Fruit fly (Drosophila melanogaster) whole organism, embryonic: ENCODE results near the gene da.
A peak's percentile ranks its signal among the peaks of the same experiment; 100 is the strongest.

Experiments
- CG10654 ChIP-seq: fragments of 200-800 bp; sonication (Bioruptor generic); optimal IDR thresholded peaks from 2 replicates; lab custom pipeline; 2016; ENCODE audit warnings: missing biosample characterization, missing genetic modification characterization
- CG11560 ChIP-seq: fragments of 200-800 bp; sonication (Bioruptor generic); IDR thresholded peaks from 3 replicates; pipeline ENCODE4 v1.3.6; 2022; ENCODE audit warnings: missing biosample characterization, missing genetic modification characterization
- CG12219 ChIP-seq: fragments of 200-800 bp; sonication (Bioruptor generic); optimal IDR thresholded peaks from 3 replicates; lab custom pipeline; 2018; ENCODE audit warnings: missing biosample characterization, mild to moderate bottlenecking, missing genetic modification characterization
- CG14050 ChIP-seq: fragments of 200-800 bp; sonication (Bioruptor generic); IDR thresholded peaks from 3 replicates; pipeline ENCODE4 v1.3.6; 2022; ENCODE audit warnings: missing biosample characterization, missing genetic modification characterization
- CG15696 ChIP-seq: fragments of 200-800 bp; sonication (Bioruptor generic); optimal IDR thresholded peaks from 2 replicates; lab custom pipeline; 2019; ENCODE audit warnings: missing biosample characterization, mild to moderate bottlenecking, missing genetic modification characterization, moderate library complexity
- CG1602 ChIP-seq: fragments of 200-800 bp; sonication (Bioruptor generic); optimal IDR thresholded peaks from 3 replicates; lab custom pipeline; 2016; ENCODE audit warnings: missing biosample characterization, missing genetic modification characterization
- CG16815 ChIP-seq: fragments of 200-800 bp; sonication (Bioruptor generic); optimal IDR thresholded peaks from 3 replicates; lab custom pipeline; 2017; ENCODE audit warnings: missing biosample characterization, mild to moderate bottlenecking, missing genetic modification characterization
- CG17359 ChIP-seq: fragments of 200-800 bp; sonication (Bioruptor generic); optimal IDR thresholded peaks from 3 replicates; lab custom pipeline; 2018; ENCODE audit warnings: missing biosample characterization, mild to moderate bottlenecking, missing genetic modification characterization, moderate library complexity
- CG17361 ChIP-seq: fragments of 200-800 bp; sonication (Bioruptor generic); IDR thresholded peaks from 3 replicates; pipeline ENCODE4 v1.3.6; 2022; ENCODE audit warnings: missing biosample characterization, missing genetic modification characterization
- CG17912 ChIP-seq: fragments of 200-800 bp; sonication (Bioruptor generic); optimal IDR thresholded peaks from 2 replicates; lab custom pipeline; 2018; ENCODE audit warnings: missing biosample characterization, mild to moderate bottlenecking, missing genetic modification characterization
- CG18476 ChIP-seq: fragments of 200-800 bp; sonication (Bioruptor generic); optimal IDR thresholded peaks from 2 replicates; lab custom pipeline; 2016; ENCODE audit warnings: missing biosample characterization, mild to moderate bottlenecking, missing genetic modification characterization
- CG18764 ChIP-seq: fragments of 200-800 bp; sonication (Bioruptor generic); optimal IDR thresholded peaks from 3 replicates; lab custom pipeline; 2016; ENCODE audit warnings: missing biosample characterization, missing genetic modification characterization
- CG3163 ChIP-seq: fragments of 200-800 bp; sonication (Bioruptor generic); optimal IDR thresholded peaks from 3 replicates; lab custom pipeline; 2016; ENCODE audit warnings: missing biosample characterization, missing genetic modification characterization
- CG3281 ChIP-seq: fragments of 200-800 bp; sonication (Bioruptor generic); optimal IDR thresholded peaks from 3 replicates; lab custom pipeline; 2017; ENCODE audit warnings: missing biosample characterization, mild to moderate bottlenecking, missing genetic modification characterization
- CG4854 ChIP-seq: fragments of 200-800 bp; sonication (Bioruptor generic); optimal IDR thresholded peaks from 2 replicates; lab custom pipeline; 2016; ENCODE audit warnings: missing biosample characterization, missing genetic modification characterization, inconsistent platforms
- CG8359 ChIP-seq: fragments of 200-800 bp; sonication (Bioruptor generic); optimal IDR thresholded peaks from 2 replicates; lab custom pipeline; 2017; ENCODE audit warnings: missing biosample characterization, mild to moderate bottlenecking, missing genetic modification characterization, borderline replicate concordance
- CG8944 ChIP-seq: fragments of 200-800 bp; sonication (Bioruptor generic); optimal IDR thresholded peaks from 3 replicates; lab custom pipeline; 2016; ENCODE audit warnings: missing biosample characterization, missing genetic modification characterization
- CHES-1-like ChIP-seq: fragments of 200-800 bp; sonication (Bioruptor generic); optimal IDR thresholded peaks from 2 replicates; lab custom pipeline; 2016; ENCODE audit warnings: missing biosample characterization, missing genetic modification characterization
- CTCF ChIP-seq: fragments of 200-800 bp; sonication (Bioruptor generic); optimal IDR thresholded peaks from 2 replicates; lab custom pipeline; 2017; ENCODE audit warnings: missing biosample characterization, mild to moderate bottlenecking, missing genetic modification characterization, moderate library complexity
- CkIIα-i1 ChIP-seq: fragments of 200-800 bp; sonication (Bioruptor generic); IDR thresholded peaks from 2 replicates; pipeline ENCODE4 v1.3.6; 2022; ENCODE audit warnings: missing biosample characterization, missing genetic modification characterization
- D19B ChIP-seq: fragments of 200-800 bp; sonication (Bioruptor generic); optimal IDR thresholded peaks from 2 replicates; lab custom pipeline; 2017; ENCODE audit warnings: missing biosample characterization, mild to moderate bottlenecking, missing genetic modification characterization
- Drgx ChIP-seq: fragments of 200-800 bp; sonication (Bioruptor generic); IDR thresholded peaks from 2 replicates; pipeline ENCODE4 v1.3.6; 2022; ENCODE audit warnings: missing biosample characterization, missing genetic modification characterization
- Ets65A ChIP-seq: fragments of 200-800 bp; sonication (Bioruptor generic); peaks from one replicate; lab custom pipeline; 2016; ENCODE audit warnings: missing biosample characterization, missing genetic modification characterization
- Jarid2 ChIP-seq: fragments of 200-800 bp; sonication (Bioruptor generic); optimal IDR thresholded peaks from 3 replicates; lab custom pipeline; 2017; ENCODE audit warnings: mild to moderate bottlenecking, missing biosample characterization, missing genetic modification reagents, missing genetic modification characterization
- MESR4 ChIP-seq: fragments of 200-800 bp; sonication (Bioruptor generic); optimal IDR thresholded peaks from 2 replicates; lab custom pipeline; 2018; ENCODE audit warnings: missing biosample characterization, mild to moderate bottlenecking, missing genetic modification characterization, moderate library complexity
- Med ChIP-seq: fragments of 200-800 bp; sonication (Bioruptor generic); peaks from one replicate; lab custom pipeline; 2016; ENCODE audit warnings: missing biosample characterization, missing genetic modification characterization, mild to moderate bottlenecking, inconsistent platforms, moderate library complexity
- Meics ChIP-seq: fragments of 200-800 bp; sonication (Bioruptor generic); optimal IDR thresholded peaks from 2 replicates; lab custom pipeline; 2017; ENCODE audit warnings: missing biosample characterization, mild to moderate bottlenecking, missing genetic modification characterization
- Mrtf ChIP-seq: fragments of 200-800 bp; sonication (Bioruptor generic); IDR thresholded peaks from 3 replicates; pipeline ENCODE4 v1.3.6; 2022; ENCODE audit warnings: missing biosample characterization, missing genetic modification characterization
- NC2β ChIP-seq: fragments of 200-800 bp; sonication (Bioruptor generic); optimal IDR thresholded peaks from 2 replicates; lab custom pipeline; 2016; ENCODE audit warnings: missing biosample characterization, missing genetic modification characterization
- Ssrp ChIP-seq: fragments of 200-800 bp; sonication (Bioruptor generic); optimal IDR thresholded peaks from 2 replicates; lab custom pipeline; 2018; ENCODE audit warnings: missing biosample characterization, mild to moderate bottlenecking, missing genetic modification characterization, moderate library complexity
- Usf ChIP-seq: fragments of 200-800 bp; sonication (Bioruptor generic); optimal IDR thresholded peaks from 2 replicates; lab custom pipeline; 2017; ENCODE audit warnings: missing genotype, missing biosample characterization, missing genetic modification characterization
- Xrp1 ChIP-seq: fragments of 200-800 bp; sonication (Bioruptor generic); IDR thresholded peaks from 2 replicates; pipeline ENCODE4 v1.3.6; 2022; ENCODE audit warnings: missing biosample characterization, missing genetic modification characterization
- ap ChIP-seq: fragments of 200-800 bp; sonication (Bioruptor generic); IDR thresholded peaks from 2 replicates; pipeline ENCODE4 v1.3.6; 2022; ENCODE audit warnings: missing biosample characterization, missing genetic modification characterization
- bsh ChIP-seq, 2 experiments: fragments of 200-800 bp; sonication (Bioruptor generic); optimal IDR thresholded peaks; 2 replicates each; lab custom pipeline; 2017 to 2018; ENCODE audit warnings: mild to moderate bottlenecking in 2 of 2, missing biosample characterization in 2 of 2, missing genetic modification characterization in 2 of 2, moderate library complexity in 1 of 2
- dpn ChIP-seq, 2 experiments: fragments of 200-800 bp; sonication (Bioruptor generic); optimal IDR thresholded peaks; 3 replicates each; lab custom pipeline; 2016; ENCODE audit warnings: missing biosample characterization in 2 of 2, missing genetic modification characterization in 2 of 2
- dysf ChIP-seq: fragments of 200-800 bp; sonication (Bioruptor generic); IDR thresholded peaks from 3 replicates; pipeline ENCODE4 v1.3.6; 2022; ENCODE audit warnings: missing biosample characterization, missing genetic modification characterization
- esg ChIP-seq: fragments of 200-800 bp; sonication (Bioruptor generic); conservative IDR thresholded peaks from 2 replicates; pipeline ENCODE4 v1.3.6; 2022; ENCODE audit warnings: missing biosample characterization, missing genetic modification characterization
- eyg ChIP-seq: fragments of 200-800 bp; sonication (Bioruptor generic); optimal IDR thresholded peaks from 3 replicates; lab custom pipeline; 2016; ENCODE audit warnings: missing biosample characterization, missing genetic modification characterization
- gcm ChIP-seq: fragments of 200-800 bp; sonication (Bioruptor generic); optimal IDR thresholded peaks from 2 replicates; lab custom pipeline; 2019; ENCODE audit warnings: missing biosample characterization, mild to moderate bottlenecking, missing genetic modification characterization, moderate library complexity
- her ChIP-seq: fragments of 200-800 bp; sonication (Bioruptor generic); optimal IDR thresholded peaks from 2 replicates; lab custom pipeline; 2016; ENCODE audit warnings: missing biosample characterization, missing genetic modification characterization
- inv ChIP-seq: fragments of 200-800 bp; sonication (Bioruptor generic); IDR thresholded peaks from 2 replicates; pipeline ENCODE4 v1.3.6; 2022; ENCODE audit warnings: missing biosample characterization, missing genetic modification characterization; ENCODE audit not compliant: partially characterized antibody
- knrl ChIP-seq: fragments of 200-800 bp; sonication (Bioruptor generic); IDR thresholded peaks from 3 replicates; pipeline ENCODE4 v1.3.6; 2022; ENCODE audit warnings: missing biosample characterization, missing genetic modification characterization; ENCODE audit not compliant: partially characterized antibody
- mam ChIP-seq: fragments of 200-800 bp; sonication (Bioruptor generic); optimal IDR thresholded peaks from 3 replicates; lab custom pipeline; 2016; ENCODE audit warnings: missing biosample characterization, missing genetic modification characterization
- repo ChIP-seq: fragments of 200-800 bp; sonication (Bioruptor generic); optimal IDR thresholded peaks from 2 replicates; lab custom pipeline; 2016; ENCODE audit warnings: missing biosample characterization, missing genetic modification characterization
- rib ChIP-seq: fragments of 200-800 bp; sonication (Bioruptor generic); IDR thresholded peaks from 2 replicates; pipeline ENCODE4 v1.3.6; 2022; ENCODE audit warnings: missing biosample characterization, missing genetic modification characterization
- salm ChIP-seq: fragments of 200-800 bp; sonication (Bioruptor generic); optimal IDR thresholded peaks from 2 replicates; lab custom pipeline; 2018; ENCODE audit warnings: missing biosample characterization, mild to moderate bottlenecking, missing genetic modification characterization
- tna ChIP-seq: fragments of 200-800 bp; sonication (Bioruptor generic); IDR thresholded peaks from 2 replicates; pipeline ENCODE4 v1.3.6; 2022; ENCODE audit warnings: missing biosample characterization, missing genetic modification characterization; ENCODE audit not compliant: partially characterized antibody
- trem ChIP-seq: fragments of 200-800 bp; optimal IDR thresholded peaks from 3 replicates; lab custom pipeline; 2019; ENCODE audit warnings: missing biosample characterization, mild to moderate bottlenecking, missing genetic modification characterization, moderate library complexity
- ttk ChIP-seq: fragments of 200-800 bp; sonication (Bioruptor generic); IDR thresholded peaks from 2 replicates; pipeline ENCODE4 v2.1.2; 2022; ENCODE audit warnings: missing biosample characterization, missing genetic modification characterization
- unc-4 ChIP-seq: fragments of 200-800 bp; sonication (Bioruptor generic); IDR thresholded peaks from 2 replicates; pipeline ENCODE4 v1.3.6; 2022; ENCODE audit warnings: missing biosample characterization, missing genetic modification characterization; ENCODE audit not compliant: partially characterized antibody
- usp ChIP-seq: fragments of >200 bp; optimal IDR thresholded peaks from 2 replicates; lab custom pipeline; 2017; ENCODE audit warnings: missing biosample characterization, missing genetic modification characterization

The da gene

dm6 chr2L:10408122-10408576, 20.2 kb downstream of the da start, which contains the start of the genes Ip259 and RpS27A (continued):
- peak; percentile 56 for TF ChIP-seq D19B (GFP tag; lab: Kevin White, UChicago)
- peak; percentile 42 for TF ChIP-seq CG15696 (tag; lab: Kevin White, UChicago)
- 0 out of 2 replicates have a peak, but pooled peaks have one; percentile 59 for TF ChIP-seq rib (GFP tag; lab: Robert Waterston, UW)
- TF ChIP-seq repo (GFP tag; lab: Kevin White, UChicago): peak; percentile 39
- peak; percentile 55 for TF ChIP-seq trem (tag; lab: Kevin White, UChicago)
- TF ChIP-seq Ets65A (GFP tag; lab: Kevin White, UChicago): peak; percentile 98
- no peak for TF ChIP-seq gcm
- TF ChIP-seq Med: peak; percentile 97
- TF ChIP-seq CkIIα-i1 (GFP tag; lab: Robert Waterston, UW): no peak
- TF ChIP-seq inv (GFP tag; lab: Robert Waterston, UW): no peak
- TF ChIP-seq CG17361 (GFP tag; lab: Robert Waterston, UW): peak; percentile 75; the same call in 2 of the 3 replicates
- peak; percentile 24 for TF ChIP-seq CG1602
- TF ChIP-seq usp (GFP tag; lab: Kevin White, UChicago): no peak
- TF ChIP-seq CG8359 (GFP tag; lab: Kevin White, UChicago): peak; percentile 60
- TF ChIP-seq Ssrp: peak; percentile 52
- peak; percentile 68 for TF ChIP-seq CG18764
- peak; percentile 71 for TF ChIP-seq mam (GFP tag; lab: Kevin White, UChicago)
- peak; percentile 77; the same call in 1 of the 3 replicates for TF ChIP-seq dysf
- peak; percentile 80 for TF ChIP-seq CG17912 (GFP tag; lab: Kevin White, UChicago)
- TF ChIP-seq Meics (GFP tag; lab: Kevin White, UChicago): peak; percentile 91
- peak; percentile 78 for TF ChIP-seq Usf (GFP tag; lab: Kevin White, UChicago)
- peak; percentile 75 for TF ChIP-seq CG17359 (tag; lab: Kevin White, UChicago)
- TF ChIP-seq Xrp1 (GFP tag; lab: Robert Waterston, UW): no peak
- peak; percentile 65 for TF ChIP-seq her
- peak; percentile 56 for TF ChIP-seq CG12219 (GFP tag; lab: Kevin White, UChicago)
- peak; percentile 100 for TF ChIP-seq MESR4 (GFP tag; lab: Kevin White, UChicago)
- no peak for TF ChIP-seq Jarid2 (GFP tag; lab: Kevin White, UChicago)
- TF ChIP-seq ttk: peak; percentile 75
- TF ChIP-seq Mrtf (GFP tag; lab: Robert Waterston, UW): no peak; the same call in 1 of the 3 replicates
- 0 out of 2 replicates have a peak, but pooled peaks have one; percentile 5 for TF ChIP-seq Drgx (GFP tag; lab: Robert Waterston, UW)
- TF ChIP-seq ap (GFP tag; lab: Robert Waterston, UW): no peak; the same call in 1 of the 2 replicates
- TF ChIP-seq salm: peak; percentile 21
- TF ChIP-seq CG18476 (GFP tag; lab: Kevin White, UChicago): peak; percentile 42
- no peak for TF ChIP-seq unc-4
- peak; percentile 41 for TF ChIP-seq eyg
- no peak; the same call in 2 of the 3 replicates for TF ChIP-seq knrl
- no peak for TF ChIP-seq CTCF (GFP tag; lab: Kevin White, UChicago)
- TF ChIP-seq bsh (GFP tag; optimal IDR thresholded peaks at IDR 0.05; lab: Kevin White, UChicago): peak in 1 of 2 experiments; percentile 61
- TF ChIP-seq CG4854 (GFP tag; lab: Kevin White, UChicago): peak; percentile 57
- peak; percentile 31; the same call in 1 of the 2 replicates for TF ChIP-seq esg (GFP tag; lab: Robert Waterston, UW)
- TF ChIP-seq dpn (GFP tag; optimal IDR thresholded peaks at IDR 0.05; lab: Kevin White, UChicago): peak; percentile 30 to 82
- peak; percentile 43 for TF ChIP-seq CG3163
- peak; percentile 48 for TF ChIP-seq CHES-1-like (GFP tag; lab: Kevin White, UChicago)
- no peak for TF ChIP-seq CG8944
- peak; percentile 81 for TF ChIP-seq CG3281 (GFP tag; lab: Kevin White, UChicago)
- TF ChIP-seq CG11560: no peak
- peak; percentile 71 for TF ChIP-seq CG14050
- TF ChIP-seq tna (GFP tag; lab: Robert Waterston, UW): no peak; the same call in 1 of the 2 replicates
- TF ChIP-seq CG16815: peak; percentile 6
- TF ChIP-seq NC2β: peak; percentile 96
- peak; percentile 69 for TF ChIP-seq CG10654 (GFP tag; lab: Kevin White, UChicago)
